Fruit fly (Drosophila melanogaster) Kc167 (cell line): ENCODE data around the gene Srp9.

ENCODE experiments used
- Myc ChIP-seq: fragments of >200 bp; optimal IDR thresholded peaks from 2 replicates; lab custom pipeline; 2017; ENCODE audit warnings: missing external identifiers
- Sin3A ChIP-seq: fragments of >200 bp; optimal IDR thresholded peaks from 2 replicates; lab custom pipeline; 2018; ENCODE audit warnings: missing external identifiers
- h ChIP-seq: fragments of >200 bp; optimal IDR thresholded peaks from 3 replicates; lab custom pipeline; 2018; ENCODE audit warnings: missing external identifiers
- insv ChIP-seq: fragments of >200 bp; optimal IDR thresholded peaks from 3 replicates; lab custom pipeline; 2018; ENCODE audit warnings: missing external identifiers
- psq ChIP-seq: fragments of >200 bp; optimal IDR thresholded peaks from 2 replicates; lab custom pipeline; 2017; ENCODE audit warnings: missing external identifiers
- ttk ChIP-seq: sonication (Bioruptor generic); optimal IDR thresholded peaks from 2 replicates; lab custom pipeline; 2017; ENCODE audit warnings: missing external identifiers

Srp9 gene

dm6 chr3L:7968422-7969030 lies 32.4 kb downstream of the Srp9 start:
- TF ChIP-seq Sin3A, result no peak
- TF ChIP-seq psq (lab: Kevin White, UChicago), result no peak
- no peak for TF ChIP-seq insv (lab: Kevin White, UChicago)
- no peak for TF ChIP-seq ttk (lab: Kevin White, UChicago)
- TF ChIP-seq h (lab: Kevin White, UChicago), result no peak
- no peak for TF ChIP-seq Myc (lab: Kevin White, UChicago)

DNA sequence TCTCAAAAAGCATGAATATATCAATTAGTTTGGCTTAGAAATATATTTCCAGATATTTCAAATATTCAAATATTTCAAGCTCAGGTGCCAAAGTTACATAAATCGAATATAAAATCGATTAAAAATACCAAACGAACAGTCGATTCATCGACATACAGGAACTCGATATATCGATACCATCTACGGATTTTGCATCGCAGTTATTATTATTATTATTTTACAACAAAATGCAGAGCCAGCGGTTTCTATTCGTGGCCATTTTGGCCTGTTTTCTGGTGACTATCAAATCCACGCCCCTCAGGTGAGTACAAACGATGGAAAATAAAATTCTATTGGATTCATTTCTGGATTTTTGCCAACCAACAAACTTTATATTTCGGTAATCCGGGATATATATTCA lies 34.3 kb downstream of the Srp9 start, which contains the start of gene RNaseX25:
Gene RNaseX25 (plus strand): TSS at position 147 of the 400 bp plus-strand sequence.
- no peak for TF ChIP-seq h (lab: Kevin White, UChicago)
- TF ChIP-seq insv (lab: Kevin White, UChicago), result no peak
- no peak for TF ChIP-seq psq (lab: Kevin White, UChicago)
- no peak for TF ChIP-seq ttk (lab: Kevin White, UChicago)
- TF ChIP-seq Sin3A, result no peak
- TF ChIP-seq Myc (lab: Kevin White, UChicago), result no peak

dm6 chr3L:7974671-7975281 lies 38.6 kb downstream of the Srp9 start, which contains the start of gene CG8042:
CG8042 (minus strand) TSS chr3L:7974991.
- no peak for TF ChIP-seq h (lab: Kevin White, UChicago)
- no peak for TF ChIP-seq psq (lab: Kevin White, UChicago)
- no peak for TF ChIP-seq Sin3A
- no peak for TF ChIP-seq ttk (lab: Kevin White, UChicago)
- no peak for TF ChIP-seq insv (lab: Kevin White, UChicago)
- no peak for TF ChIP-seq Myc (lab: Kevin White, UChicago)

DNA sequence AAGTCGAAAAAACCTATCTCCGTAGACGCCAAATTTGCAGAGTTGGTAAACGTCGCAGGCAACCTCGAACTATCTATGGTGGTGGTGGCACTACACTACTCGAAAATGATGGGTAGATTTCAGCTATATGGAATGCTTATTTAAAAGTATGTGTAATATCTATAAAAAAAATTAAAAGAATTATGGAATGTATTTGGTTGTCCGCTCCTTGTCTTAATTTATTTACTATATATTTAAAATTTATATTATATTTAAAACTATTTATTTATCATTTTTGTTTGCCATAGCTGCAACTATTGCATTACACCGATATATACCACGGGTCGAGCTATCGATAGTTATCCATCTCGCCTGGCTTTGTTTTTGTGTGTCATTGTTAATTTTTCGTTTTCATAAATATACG lies 39.9 kb downstream of the Srp9 start, which contains the start of the genes HP4 and CG8209:
Gene HP4 (minus strand): TSS at position 74 of the 403 bp plus-strand sequence.
Gene CG8209 (plus strand): TSS at position 326 of the 403 bp plus-strand sequence.
- TF ChIP-seq Myc (lab: Kevin White, UChicago) (no peak), ttk (lab: Kevin White, UChicago) (no peak), insv (lab: Kevin White, UChicago) (no peak), Sin3A (no peak), h (lab: Kevin White, UChicago) (no peak), psq (lab: Kevin White, UChicago) (no peak)

DNA sequence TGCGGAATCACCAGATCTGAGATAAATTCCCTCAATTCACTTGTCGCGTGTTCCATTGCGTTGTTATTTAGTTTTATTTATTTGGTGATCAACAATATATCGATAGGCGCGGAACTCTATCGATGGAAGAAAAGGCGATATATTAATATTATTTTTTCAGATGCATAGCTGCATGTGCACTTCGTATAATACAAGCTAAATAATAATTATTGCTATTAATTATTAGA lies 42.3 kb downstream of the Srp9 start, which contains the start of gene Pop4:
Gene Pop4 (minus strand): TSS at position 101 of the 227 bp plus-strand sequence.
- TF ChIP-seq h (lab: Kevin White, UChicago) (no peak), Sin3A (no peak), insv (lab: Kevin White, UChicago) (no peak), psq (lab: Kevin White, UChicago) (no peak), Myc (lab: Kevin White, UChicago) (no peak), ttk (lab: Kevin White, UChicago) (no peak)

dm6 chr3L:7978777-7979649 lies 42.8 kb downstream of the Srp9 start, which contains the start of gene nmo:
nmo (plus strand) TSS chr3L:7979046.
- TF ChIP-seq ttk (lab: Kevin White, UChicago) (no peak), Sin3A (no peak), insv (lab: Kevin White, UChicago) (no peak), psq (lab: Kevin White, UChicago) (no peak), Myc (lab: Kevin White, UChicago) (no peak), h (lab: Kevin White, UChicago) (no peak)

dm6 chr3L:7981228-7981854 lies 45.2 kb downstream of the Srp9 start:
- TF ChIP-seq Myc (lab: Kevin White, UChicago), result no peak
- TF ChIP-seq ttk (lab: Kevin White, UChicago), result no peak
- no peak for TF ChIP-seq insv (lab: Kevin White, UChicago)
- TF ChIP-seq psq (lab: Kevin White, UChicago), result no peak
- no peak for TF ChIP-seq h (lab: Kevin White, UChicago)
- TF ChIP-seq Sin3A, result no peak

dm6 chr3L:7981956-7982355 lies 45.8 kb downstream of the Srp9 start:
- no peak for TF ChIP-seq h (lab: Kevin White, UChicago)
- TF ChIP-seq Sin3A, result no peak
- no peak for TF ChIP-seq ttk (lab: Kevin White, UChicago)
- no peak for TF ChIP-seq insv (lab: Kevin White, UChicago)
- no peak for TF ChIP-seq Myc (lab: Kevin White, UChicago)
- TF ChIP-seq psq (lab: Kevin White, UChicago), result no peak

DNA sequence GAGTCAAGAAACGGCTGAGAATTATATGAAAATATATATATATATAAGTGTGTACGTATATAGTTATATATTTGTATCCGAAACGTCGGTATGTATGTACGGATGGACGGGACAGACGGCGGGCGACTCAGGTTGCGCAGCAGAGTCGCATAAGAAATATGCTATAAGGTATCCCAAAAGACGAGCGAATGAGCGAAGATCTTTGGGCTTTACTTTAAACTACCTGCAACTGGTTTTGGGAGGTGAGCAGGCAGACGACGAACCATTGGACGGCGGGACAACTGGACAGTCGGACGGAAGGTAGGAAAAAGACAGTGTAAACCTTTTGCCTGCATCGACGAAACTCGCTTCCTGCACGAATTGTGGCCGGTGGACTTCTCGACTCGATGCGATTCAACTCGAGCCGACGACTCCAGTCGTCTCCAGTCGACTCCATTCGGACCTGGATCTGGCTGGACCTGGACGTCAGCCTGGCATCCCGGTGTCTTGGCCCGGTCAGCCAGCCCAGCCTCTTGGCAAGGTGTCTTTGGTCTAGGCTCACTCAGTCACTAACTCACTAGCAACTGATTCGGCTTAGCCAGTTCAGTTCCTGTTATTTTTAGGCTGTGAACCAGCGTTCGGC lies 47.5 kb downstream of the Srp9 start:
- no peak for TF ChIP-seq psq (lab: Kevin White, UChicago)
- TF ChIP-seq Myc (lab: Kevin White, UChicago), result no peak
- no peak for TF ChIP-seq h (lab: Kevin White, UChicago)
- TF ChIP-seq Sin3A, result no peak
- no peak for TF ChIP-seq insv (lab: Kevin White, UChicago)
- TF ChIP-seq ttk (lab: Kevin White, UChicago), result no peak

DNA sequence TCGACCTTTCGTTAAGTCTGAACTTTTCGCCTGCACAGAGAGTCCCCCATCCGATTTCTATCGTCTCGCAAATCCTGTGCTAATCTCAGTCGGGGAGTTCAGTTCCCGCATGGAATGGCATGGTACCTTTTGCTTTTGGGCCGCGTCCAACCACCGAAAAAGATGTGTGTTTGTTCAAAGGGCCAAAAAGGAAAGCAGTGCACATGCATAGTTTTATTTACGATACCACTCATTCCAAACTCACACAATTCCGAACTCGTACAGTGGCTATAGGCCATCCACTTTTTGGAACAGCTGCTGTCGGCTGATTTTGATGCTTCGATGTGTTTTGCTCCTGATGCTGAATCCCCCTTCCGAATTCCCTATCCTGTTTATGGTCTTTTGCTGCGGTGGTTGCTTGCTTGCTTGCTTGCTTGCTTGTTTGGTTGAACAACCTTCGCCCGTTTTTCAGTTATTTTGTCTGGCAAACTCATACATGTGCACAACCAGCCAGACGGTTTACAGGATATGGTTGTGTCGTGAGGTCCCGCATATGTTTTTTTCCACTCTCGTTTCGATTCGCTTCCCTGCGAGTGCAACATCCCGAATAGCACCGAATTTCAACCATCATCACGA lies 48.6 kb downstream of the Srp9 start:
- TF ChIP-seq Sin3A, result no peak
